Fruit fly (Drosophila melanogaster) whole organism, prepupa: ENCODE data around the gene Hk.

ENCODE experiments used
- CG16779 ChIP-seq: fragments of 200-800 bp; sonication (Bioruptor generic); optimal IDR thresholded peaks from 3 replicates; lab custom pipeline; 2017; ENCODE audit warnings: missing biosample characterization, mild to moderate bottlenecking, missing genetic modification characterization
- Eip78C ChIP-seq: fragments of 200-800 bp; sonication (Bioruptor generic); peaks from one replicate; lab custom pipeline; 2016; ENCODE audit warnings: missing biosample characterization, missing genetic modification characterization
- Hr38 ChIP-seq: sonication (Bioruptor generic); optimal IDR thresholded peaks from 2 replicates; lab custom pipeline; 2016; ENCODE audit warnings: missing biosample characterization, missing genetic modification characterization
- Sox15 ChIP-seq: fragments of 200-800 bp; sonication (Bioruptor generic); optimal IDR thresholded peaks from 3 replicates; lab custom pipeline; 2016; ENCODE audit warnings: missing biosample characterization, missing genetic modification characterization
- fd85E ChIP-seq: fragments of 200-800 bp; sonication (Bioruptor generic); optimal IDR thresholded peaks from 3 replicates; lab custom pipeline; 2016; ENCODE audit warnings: missing biosample characterization, missing genetic modification characterization
- fkh ChIP-seq: fragments of 200-800 bp; sonication (Bioruptor generic); optimal IDR thresholded peaks from 3 replicates; lab custom pipeline; 2017; ENCODE audit warnings: missing biosample characterization, mild to moderate bottlenecking, missing genetic modification characterization, moderate library complexity

DNA sequence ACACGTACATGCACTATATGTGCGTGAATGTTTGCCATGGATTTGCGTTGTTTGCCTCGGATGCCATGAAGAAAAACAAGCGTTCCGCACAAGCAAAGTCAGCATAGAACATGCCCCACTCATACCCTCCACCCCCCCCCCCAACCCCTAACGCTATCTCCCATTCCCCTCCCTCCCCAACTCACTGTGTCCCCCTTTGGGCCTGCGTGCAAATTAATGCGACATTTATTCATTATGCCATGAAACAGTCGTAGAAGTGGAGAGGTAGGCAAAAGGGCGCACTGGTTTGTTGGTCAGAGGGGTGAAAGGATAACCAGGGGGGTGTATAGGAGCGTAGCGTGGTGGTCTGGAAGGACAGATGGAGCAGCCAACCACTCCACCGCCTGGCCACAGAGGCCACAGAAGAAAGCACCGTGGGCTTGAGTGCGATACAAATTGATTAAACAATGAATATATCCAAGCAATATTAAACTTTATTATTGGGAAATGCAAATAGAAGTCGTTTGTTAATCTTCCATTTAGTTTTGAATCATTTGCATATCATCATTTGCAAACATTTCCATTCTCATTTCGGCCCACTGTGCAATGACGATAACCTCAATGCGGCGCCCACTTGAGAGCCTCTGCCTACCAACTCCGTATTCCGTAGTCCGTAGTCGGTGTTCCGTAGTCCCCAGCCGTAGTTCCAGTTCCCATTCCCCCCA lies 78.8 kb downstream of the Hk start:
- TF ChIP-seq fd85E (GFP tag; lab: Kevin White, UChicago) (no peak), Hr38 (GFP tag; lab: Kevin White, UChicago) (no peak), fkh (no peak), Eip78C (GFP tag; lab: Kevin White, UChicago) (peak; percentile 88), Sox15 (no peak), CG16779 (no peak)
